Worm (Caenorhabditis elegans) whole organism, L3 larva: ENCODE results near the gene ceh-31.
A peak's percentile ranks its signal among the peaks of the same experiment; 100 is the strongest.

Experiments used
- R02D3.7 ChIP-seq: fragments of 150-350 bp; optimal IDR thresholded peaks from 2 replicates; lab custom pipeline; 2014; ENCODE audit warnings: missing biosample characterization, missing genetic modification characterization
- ZK546.5 ChIP-seq: sonication (generic microtip); optimal IDR thresholded peaks from 2 replicates; lab custom pipeline; 2017; ENCODE audit warnings: missing biosample characterization, missing genetic modification characterization
- aly-2 ChIP-seq: fragments of 150-350 bp; optimal IDR thresholded peaks from 2 replicates; lab custom pipeline; 2014; ENCODE audit warnings: missing biosample characterization, missing genetic modification characterization
- ceh-16 ChIP-seq: sonication (generic microtip); optimal IDR thresholded peaks from 2 replicates; lab custom pipeline; 2017; ENCODE audit warnings: missing biosample characterization, missing genetic modification characterization
- ceh-28 ChIP-seq: fragments of 150-350 bp; optimal IDR thresholded peaks from 2 replicates; lab custom pipeline; 2014; ENCODE audit warnings: missing biosample characterization, missing genetic modification reagents, missing genetic modification characterization
- ceh-82 ChIP-seq: fragments of 150-350 bp; optimal IDR thresholded peaks from 2 replicates; lab custom pipeline; 2014; ENCODE audit warnings: missing biosample characterization, missing genetic modification characterization
- ceh-9 ChIP-seq: sonication (generic microtip); optimal IDR thresholded peaks from 2 replicates; lab custom pipeline; 2018; ENCODE audit warnings: missing biosample characterization, missing genetic modification characterization
- egl-27 ChIP-seq: sonication (generic microtip); optimal IDR thresholded peaks from 4 replicates; lab custom pipeline; 2017; ENCODE audit warnings: missing biosample characterization, missing genetic modification reagents, missing genetic modification characterization
- elt-2 ChIP-seq: sonication (generic microtip); optimal IDR thresholded peaks from 2 replicates; lab custom pipeline; 2016; ENCODE audit warnings: missing genetic modification reagents, mild to moderate bottlenecking, missing genetic modification characterization, missing compliant biosample characterization
- elt-3 ChIP-seq, 3 experiments: fragments of 150-350 bp in 1 of 3; sonication (generic microtip) in 2 of 3; optimal IDR thresholded peaks; 2 replicates in 2 of 3; 4 replicates in 1 of 3; lab custom pipeline; 2014 to 2017; ENCODE audit warnings: missing biosample characterization in 3 of 3, missing genetic modification characterization in 3 of 3
- eor-1 ChIP-seq, 2 experiments: fragments of 150-350 bp; optimal IDR thresholded peaks; 2 replicates each; lab custom pipeline; 2014 to 2018; ENCODE audit warnings: missing biosample characterization in 2 of 2, missing genetic modification characterization in 2 of 2
- fkh-10 ChIP-seq: sonication (generic microtip); optimal IDR thresholded peaks from 2 replicates; lab custom pipeline; 2017; ENCODE audit warnings: missing biosample characterization, missing genetic modification reagents, missing genetic modification characterization
- fkh-2 ChIP-seq: fragments of 150-350 bp; optimal IDR thresholded peaks from 2 replicates; lab custom pipeline; 2014; ENCODE audit warnings: missing biosample characterization, missing genetic modification reagents, missing genetic modification characterization
- fos-1 ChIP-seq: fragments of 150-350 bp; optimal IDR thresholded peaks from 2 replicates; lab custom pipeline; 2014; ENCODE audit warnings: missing biosample characterization, missing genetic modification characterization
- jun-1 ChIP-seq: fragments of 150-350 bp; optimal IDR thresholded peaks from 2 replicates; lab custom pipeline; 2014; ENCODE audit warnings: missing biosample characterization, missing genetic modification reagents, missing genetic modification characterization
- lin-39 ChIP-seq: fragments of 150-350 bp; optimal IDR thresholded peaks from 2 replicates; lab custom pipeline; 2018; ENCODE audit warnings: missing biosample characterization, missing genetic modification reagents, missing genetic modification characterization
- mdl-1 ChIP-seq: fragments of 150-350 bp; optimal IDR thresholded peaks from 2 replicates; lab custom pipeline; 2014; ENCODE audit warnings: missing biosample characterization, missing genetic modification characterization
- nfya-1 ChIP-seq: sonication (generic microtip); optimal IDR thresholded peaks from 2 replicates; lab custom pipeline; 2017; ENCODE audit warnings: missing genetic modification characterization, mild to moderate bottlenecking, missing compliant biosample characterization, antibody characterized with exemption, moderate library complexity; ENCODE audit not compliant: insufficient read depth
- nhr-12 ChIP-seq: fragments of 150-350 bp; optimal IDR thresholded peaks from 2 replicates; lab custom pipeline; 2014; ENCODE audit warnings: missing biosample characterization, missing genetic modification characterization
- nhr-237 ChIP-seq: fragments of 150-350 bp; optimal IDR thresholded peaks from 2 replicates; lab custom pipeline; 2014; ENCODE audit warnings: missing biosample characterization, missing genetic modification characterization
- nhr-43 ChIP-seq: sonication (generic microtip); optimal IDR thresholded peaks from 2 replicates; lab custom pipeline; 2016; ENCODE audit warnings: mild to moderate bottlenecking, missing genetic modification characterization, missing compliant biosample characterization; ENCODE audit not compliant: poor library complexity, severe bottlenecking
- nhr-67 ChIP-seq: fragments of 150-350 bp; optimal IDR thresholded peaks from 2 replicates; lab custom pipeline; 2014; ENCODE audit warnings: missing biosample characterization, missing genetic modification characterization
- pha-4 ChIP-seq: fragments of 150-350 bp; optimal IDR thresholded peaks from 2 replicates; lab custom pipeline; 2014; ENCODE audit warnings: missing biosample characterization, missing genetic modification reagents, missing genetic modification characterization
- pqm-1 ChIP-seq: fragments of 150-350 bp; optimal IDR thresholded peaks from 2 replicates; lab custom pipeline; 2017; ENCODE audit warnings: missing biosample characterization, missing genetic modification characterization, inconsistent platforms
- sea-2 ChIP-seq: fragments of 150-350 bp; sonication (generic microtip); optimal IDR thresholded peaks from 4 replicates; lab custom pipeline; 2014; ENCODE audit warnings: missing biosample characterization, missing genetic modification reagents, missing genetic modification characterization
- skn-1 ChIP-seq: fragments of 150-350 bp; optimal IDR thresholded peaks from 2 replicates; lab custom pipeline; 2014; ENCODE audit warnings: missing biosample characterization, missing genetic modification characterization
- unc-62 ChIP-seq: fragments of 150-350 bp; sonication (generic microtip); optimal IDR thresholded peaks from 4 replicates; lab custom pipeline; 2014; ENCODE audit warnings: missing biosample characterization, missing genetic modification reagents, missing genetic modification characterization

The ceh-31 gene

DNA sequence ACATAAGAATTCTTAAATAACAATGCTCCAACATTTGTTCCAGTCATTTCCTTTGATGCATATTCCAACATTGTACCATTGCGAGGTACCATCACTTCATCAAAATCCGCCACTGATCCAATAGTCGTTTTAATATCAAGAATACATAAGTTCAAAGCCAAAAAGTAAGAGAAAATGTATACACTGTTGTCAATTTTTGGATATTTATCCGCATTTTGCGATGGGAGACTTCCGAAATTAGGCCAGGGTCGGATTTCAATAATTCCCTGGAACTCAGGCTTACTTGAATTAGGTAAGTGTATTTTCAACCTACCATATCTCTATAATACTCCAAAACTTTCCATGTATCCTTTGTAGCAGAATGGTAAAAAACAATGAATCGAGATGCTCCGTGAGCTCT, 36.0 kb downstream of the ceh-31 start, which contains the start of gene M02F4.2:
M02F4.2 (minus strand) TSS at position 101 of the 400 bp plus-strand sequence.
- TF ChIP-seq nhr-67 (no peak), elt-3 (tag; optimal IDR thresholded peaks at IDR 0.05; lab: Kevin White, UChicago) (no peak), mdl-1 (no peak), unc-62 (no peak), fkh-10 (no peak), jun-1 (tag; lab: Kevin White, UChicago) (no peak), fkh-2 (no peak), pha-4 (tag; lab: Kevin White, UChicago) (no peak), nhr-237 (no peak)

DNA sequence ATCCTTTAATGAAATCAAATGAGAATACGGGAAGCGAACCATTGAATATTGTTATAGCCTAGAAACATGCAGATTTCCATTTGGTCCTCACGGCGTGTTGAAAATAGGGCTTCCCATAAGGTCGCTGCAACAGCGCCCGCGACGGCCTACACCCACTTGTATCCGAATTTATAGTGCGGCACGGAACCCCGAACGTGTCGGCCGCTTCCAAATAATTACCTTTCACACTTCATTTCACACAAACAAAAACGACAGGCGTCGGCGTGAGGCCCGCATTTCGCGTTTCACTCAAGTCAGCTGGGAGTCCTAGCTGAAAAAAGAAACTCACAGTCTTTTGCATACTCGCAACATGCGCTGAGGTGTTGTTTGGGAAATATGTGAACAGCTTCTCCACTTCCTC, 36.7 kb downstream of the ceh-31 start:
- no peak for TF ChIP-seq ceh-28
- no peak for TF ChIP-seq ZK546.5 (tag; lab: Kevin White, UChicago)
- no peak for TF ChIP-seq aly-2 (tag; lab: Kevin White, UChicago)

DNA sequence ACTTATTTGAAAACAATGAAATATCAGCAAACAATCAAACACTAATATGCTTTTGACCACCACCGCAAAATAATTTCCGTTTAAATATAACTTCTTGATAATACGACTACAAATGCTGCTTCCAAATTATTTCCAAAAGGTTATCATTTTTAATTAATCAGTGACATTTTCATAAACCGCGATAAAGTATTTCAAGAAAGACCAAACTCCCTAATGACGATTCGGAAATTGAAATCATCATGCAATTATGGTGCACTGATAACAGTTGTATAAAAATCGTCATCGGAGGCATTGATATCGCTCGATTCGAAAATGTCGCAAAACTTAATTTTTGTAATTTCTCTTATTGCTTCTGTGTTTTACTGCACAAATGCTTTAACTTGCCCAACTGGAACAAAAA, 38.7 kb downstream of the ceh-31 start, which contains the start of gene clec-265:
clec-265 (plus strand) TSS at position 300 of the 400 bp plus-strand sequence.
- peak; percentile 63 for TF ChIP-seq fos-1 (tag; lab: Kevin White, UChicago)
- TF ChIP-seq nhr-43 (tag; lab: Kevin White, UChicago) = no peak
- no peak for TF ChIP-seq ceh-82 (tag; lab: Kevin White, UChicago)
- TF ChIP-seq nhr-67 = no peak
- TF ChIP-seq nfya-1 (tag; lab: Kevin White, UChicago) = no peak
- TF ChIP-seq ceh-16 (tag; lab: Kevin White, UChicago) = no peak
- no peak for TF ChIP-seq fkh-10
- TF ChIP-seq aly-2 (tag; lab: Kevin White, UChicago) = no peak
- TF ChIP-seq jun-1 (tag; lab: Kevin White, UChicago) = peak; percentile 61
- TF ChIP-seq egl-27 = no peak
- peak; percentile 98 for TF ChIP-seq elt-2 (tag; lab: Kevin White, UChicago)
- TF ChIP-seq pqm-1 (tag; lab: Kevin White, UChicago) = peak; percentile 99
- TF ChIP-seq skn-1 (tag; lab: Kevin White, UChicago) = peak; percentile 37

DNA sequence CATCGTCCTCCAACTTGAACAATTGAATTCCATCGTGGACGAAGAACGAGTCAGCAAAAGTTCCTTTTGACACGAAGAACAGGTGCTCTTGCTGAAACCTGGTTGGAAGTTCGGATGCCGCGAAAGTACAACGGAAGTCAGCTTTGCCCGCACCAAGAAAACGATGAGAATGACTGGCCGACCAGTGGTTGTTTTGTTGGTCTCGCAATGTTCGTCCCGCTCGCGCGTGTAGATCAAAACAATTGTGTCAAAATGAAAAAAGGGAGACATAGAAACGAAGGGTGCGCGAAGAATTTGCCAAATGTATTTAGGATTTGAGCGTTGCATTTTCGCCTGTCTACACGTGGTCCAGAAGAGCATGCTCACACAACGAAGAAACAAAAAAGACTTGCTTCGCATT, 41.2 kb downstream of the ceh-31 start, which contains the start of gene M02F4.1:
M02F4.1 (minus strand) TSS at position 101 of the 400 bp plus-strand sequence.
- no peak for TF ChIP-seq pha-4 (tag; lab: Kevin White, UChicago)
- TF ChIP-seq R02D3.7 (tag; lab: Kevin White, UChicago) = no peak
- no peak for TF ChIP-seq nfya-1 (tag; lab: Kevin White, UChicago)
- no peak for TF ChIP-seq fkh-2
- TF ChIP-seq nhr-12 (tag; lab: Kevin White, UChicago) = no peak

DNA sequence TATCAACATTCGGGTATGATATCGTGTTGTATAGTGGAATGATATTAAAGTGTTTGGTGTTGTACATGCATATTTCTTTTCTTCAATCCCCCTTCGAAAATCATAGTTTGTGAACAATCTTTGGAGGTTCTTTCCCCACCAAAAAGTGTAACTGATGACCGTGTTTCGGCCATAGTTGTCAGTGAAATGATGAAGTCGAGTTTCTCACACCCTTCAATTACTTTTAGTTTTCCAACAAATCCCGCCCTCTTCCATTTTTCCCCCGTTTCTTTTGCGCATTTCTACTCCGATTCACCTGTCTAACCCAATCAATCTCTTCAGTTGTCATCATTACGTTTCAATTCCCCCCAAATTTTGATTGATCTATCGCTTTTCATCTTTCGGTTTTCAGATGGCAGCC, 45.1 kb downstream of the ceh-31 start:
- peak; percentile 70 for TF ChIP-seq unc-62
- TF ChIP-seq sea-2 = no peak

DNA sequence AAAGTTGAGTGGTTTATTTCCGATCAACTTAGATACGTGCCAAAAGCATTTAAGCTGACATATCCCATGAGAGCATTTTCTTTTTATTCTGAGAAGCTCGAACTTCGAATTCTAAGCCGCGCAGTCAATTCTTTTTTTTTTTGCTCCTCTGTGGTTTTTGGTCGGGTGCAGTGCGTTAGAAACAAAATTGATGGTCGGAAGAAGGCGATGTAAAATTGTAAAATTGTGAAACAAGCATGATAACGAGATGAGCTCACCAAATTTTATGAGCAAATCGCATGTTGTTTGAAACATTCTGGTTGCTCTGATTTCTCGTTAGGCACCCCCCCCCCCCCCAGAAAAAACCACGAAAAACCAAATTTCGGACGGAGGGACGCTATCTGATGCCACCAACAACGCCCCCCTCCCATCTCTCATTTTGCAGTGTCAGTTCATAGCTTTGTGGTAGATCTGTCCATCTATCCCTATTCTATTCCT, 45.5 kb downstream of the ceh-31 start, which contains the start of gene aqp-7:
aqp-7 (plus strand) TSS at position 427 of the 477 bp plus-strand sequence.
- TF ChIP-seq nfya-1 (tag; lab: Kevin White, UChicago) (peak; percentile 16), eor-1 (tag; optimal IDR thresholded peaks at IDR 0.05; lab: Kevin White, UChicago) (no peak), lin-39 (tag; lab: Kevin White, UChicago) (peak; percentile 69), ceh-16 (tag; lab: Kevin White, UChicago) (no peak)

DNA sequence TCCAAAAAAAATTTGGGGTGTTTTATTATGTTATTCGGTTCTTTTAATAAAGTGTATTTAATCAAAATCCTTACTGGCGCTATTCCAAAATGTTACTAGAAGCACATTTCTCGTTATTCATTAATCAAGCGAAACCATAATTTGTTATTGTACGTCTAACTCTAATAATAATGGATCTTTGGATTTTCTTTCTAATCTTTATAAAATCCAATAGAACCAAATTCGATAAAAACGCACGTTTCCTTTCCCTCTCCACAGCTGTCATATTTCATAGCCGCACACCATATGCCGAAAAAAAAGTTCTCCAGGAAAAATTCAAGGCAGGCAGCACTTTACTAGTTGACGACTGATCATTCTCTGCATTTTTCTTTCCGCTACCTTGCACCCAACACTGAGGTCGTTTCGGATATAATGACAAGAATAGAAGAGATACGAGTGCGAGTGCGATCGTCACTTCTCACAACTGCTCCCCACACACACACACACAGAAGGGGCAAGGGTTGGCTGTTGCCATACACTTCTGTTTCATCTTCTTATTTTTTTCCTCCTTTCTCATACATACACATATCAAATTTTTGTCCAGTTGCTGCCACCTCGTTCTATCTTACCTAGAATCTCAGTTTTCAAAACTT, 46.6 kb downstream of the ceh-31 start:
- TF ChIP-seq ceh-9 (no peak), nfya-1 (tag; lab: Kevin White, UChicago) (peak; percentile 17)
